Worm (Caenorhabditis elegans): ENCODE measurements around the gene C14C10.2.

DNA sequence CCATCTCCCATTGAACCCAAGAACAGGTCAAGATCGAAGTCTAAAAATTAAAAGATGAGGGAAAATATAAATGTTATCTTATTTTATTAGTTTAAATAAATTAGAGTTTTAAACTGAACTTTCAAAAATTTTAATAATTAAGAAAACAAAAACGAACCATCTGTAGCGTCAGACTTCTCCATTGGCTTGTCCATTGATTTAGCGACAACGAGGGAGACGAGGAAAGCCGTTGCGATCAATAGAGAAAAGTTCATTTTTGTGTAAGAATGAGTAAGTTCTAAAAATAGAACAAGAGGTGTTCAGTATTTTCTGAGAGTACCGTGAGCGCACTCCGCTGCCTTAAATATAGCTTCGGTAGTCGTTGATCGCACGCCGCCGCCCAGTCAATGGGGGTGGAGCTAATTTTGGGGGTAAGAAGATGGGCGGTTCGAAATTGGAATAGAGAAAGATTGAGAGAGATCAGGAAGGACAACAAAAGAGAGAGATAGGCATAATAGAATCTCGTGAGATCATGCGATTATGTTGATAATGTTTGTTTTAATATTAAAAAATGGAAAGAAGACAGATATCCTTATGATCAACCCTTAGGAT, 42.1 kb downstream of the C14C10.2 start, which contains the start of gene F45D3.3:
- TF ChIP-seq dao-5 (tag; optimal IDR thresholded peaks at IDR 0.05) (no peak), him-1 (tag; optimal IDR thresholded peaks at IDR 0.05) (no peak), W03F9.2 (tag; optimal IDR thresholded peaks at IDR 0.05) (no peak)
